Fruit fly (Drosophila melanogaster) whole organism, embryonic: ENCODE results near the gene Ocrl.
A peak's percentile ranks its signal among the peaks of the same experiment; 100 is the strongest.

Source experiments
- Bteb2 ChIP-seq: fragments of 200-800 bp; sonication (Bioruptor generic); optimal IDR thresholded peaks from 2 replicates; lab custom pipeline; 2016; ENCODE audit warnings: missing biosample characterization, missing genetic modification characterization
- CG10462 ChIP-seq: fragments of 200-800 bp; sonication (Bioruptor generic); optimal IDR thresholded peaks from 2 replicates; lab custom pipeline; 2016; ENCODE audit warnings: missing biosample characterization, missing genetic modification characterization
- CG12071 ChIP-seq: fragments of 200-800 bp; sonication (Bioruptor generic); optimal IDR thresholded peaks from 3 replicates; lab custom pipeline; 2018; ENCODE audit warnings: missing biosample characterization, mild to moderate bottlenecking, missing genetic modification characterization
- CG13424 ChIP-seq: fragments of 200-800 bp; sonication (Bioruptor generic); optimal IDR thresholded peaks from 2 replicates; lab custom pipeline; 2019; ENCODE audit warnings: missing biosample characterization, mild to moderate bottlenecking, missing genetic modification characterization, moderate library complexity
- CG13894 ChIP-seq: fragments of 200-800 bp; sonication (Bioruptor generic); optimal IDR thresholded peaks from 3 replicates; lab custom pipeline; 2018; ENCODE audit warnings: missing biosample characterization, mild to moderate bottlenecking, missing genetic modification characterization, moderate library complexity
- CG15479 ChIP-seq: fragments of 200-800 bp; sonication (Bioruptor generic); optimal IDR thresholded peaks from 3 replicates; lab custom pipeline; 2019; ENCODE audit warnings: missing biosample characterization, mild to moderate bottlenecking, missing genetic modification characterization, moderate library complexity
- CG1602 ChIP-seq: fragments of 200-800 bp; sonication (Bioruptor generic); optimal IDR thresholded peaks from 3 replicates; lab custom pipeline; 2016; ENCODE audit warnings: missing biosample characterization, missing genetic modification characterization
- CG17385 ChIP-seq: fragments of 200-800 bp; sonication (Bioruptor generic); optimal IDR thresholded peaks from 3 replicates; lab custom pipeline; 2018; ENCODE audit warnings: missing biosample characterization, mild to moderate bottlenecking, missing genetic modification characterization
- CG18262 ChIP-seq: fragments of 200-800 bp; optimal IDR thresholded peaks from 3 replicates; lab custom pipeline; 2019; ENCODE audit warnings: missing biosample characterization, mild to moderate bottlenecking, missing genetic modification characterization, moderate library complexity
- CG2129 ChIP-seq: fragments of 200-800 bp; sonication (Bioruptor generic); IDR thresholded peaks from 2 replicates; pipeline ENCODE4 v1.3.6; 2022; ENCODE audit warnings: missing biosample characterization, missing genetic modification characterization; ENCODE audit not compliant: partially characterized antibody
- CG33213 ChIP-seq: fragments of 200-800 bp; sonication (Bioruptor generic); optimal IDR thresholded peaks from 3 replicates; lab custom pipeline; 2016; ENCODE audit warnings: missing biosample characterization, missing genetic modification characterization
- CG34224 ChIP-seq: fragments of 200-800 bp; sonication (Bioruptor generic); IDR thresholded peaks from 3 replicates; pipeline ENCODE4 v1.3.6; 2022; ENCODE audit warnings: missing biosample characterization, missing genetic modification characterization; ENCODE audit not compliant: partially characterized antibody
- CG5953 ChIP-seq: fragments of 200-800 bp; sonication (Bioruptor generic); IDR thresholded peaks from 2 replicates; pipeline ENCODE4 v1.3.6; 2022; ENCODE audit warnings: missing biosample characterization, missing genetic modification characterization
- CG6175 ChIP-seq: fragments of 200-800 bp; sonication (Bioruptor generic); IDR thresholded peaks from 3 replicates; pipeline ENCODE4 v1.3.6; 2022; ENCODE audit warnings: missing biosample characterization, missing genetic modification characterization
- CG6689 ChIP-seq: fragments of 200-800 bp; sonication (Bioruptor generic); IDR thresholded peaks from 2 replicates; pipeline ENCODE4 v1.3.6; 2022; ENCODE audit warnings: missing biosample characterization, missing genetic modification characterization
- CG9215 ChIP-seq: fragments of 200-800 bp; sonication (Bioruptor generic); IDR thresholded peaks from 2 replicates; pipeline ENCODE4 v1.3.6; 2022; ENCODE audit warnings: missing biosample characterization, missing genetic modification characterization
- CG9727 ChIP-seq: fragments of 200-800 bp; sonication (Bioruptor generic); optimal IDR thresholded peaks from 3 replicates; lab custom pipeline; 2017; ENCODE audit warnings: missing biosample characterization, mild to moderate bottlenecking, missing genetic modification characterization
- Dad ChIP-seq: fragments of 200-800 bp; sonication (Bioruptor generic); optimal IDR thresholded peaks from 3 replicates; lab custom pipeline; 2016; ENCODE audit warnings: missing biosample characterization, missing genetic modification characterization
- Dip3 ChIP-seq: fragments of 200-800 bp; sonication (Bioruptor generic); optimal IDR thresholded peaks from 3 replicates; lab custom pipeline; 2016; ENCODE audit warnings: missing biosample characterization, missing genetic modification characterization
- Dref ChIP-seq: fragments of 200-800 bp; sonication (Bioruptor generic); IDR thresholded peaks from 2 replicates; pipeline ENCODE4 v1.3.6; 2022; ENCODE audit warnings: missing biosample characterization, missing genetic modification characterization
- Fer1 ChIP-seq: fragments of 200-800 bp; sonication (Bioruptor generic); optimal IDR thresholded peaks from 2 replicates; lab custom pipeline; 2017; ENCODE audit warnings: missing biosample characterization, mild to moderate bottlenecking, missing genetic modification characterization
- HmgD ChIP-seq: fragments of 200-800 bp; sonication (Bioruptor generic); optimal IDR thresholded peaks from 3 replicates; lab custom pipeline; 2016; ENCODE audit warnings: missing biosample characterization, missing genetic modification characterization
- HmgZ ChIP-seq: fragments of 200-800 bp; sonication (Bioruptor generic); optimal IDR thresholded peaks from 2 replicates; lab custom pipeline; 2018; ENCODE audit warnings: missing biosample characterization, mild to moderate bottlenecking, missing genetic modification characterization
- Hmx ChIP-seq: fragments of 200-800 bp; sonication (Bioruptor generic); optimal IDR thresholded peaks from 2 replicates; lab custom pipeline; 2016; ENCODE audit warnings: missing biosample characterization, missing genetic modification characterization
- Kr ChIP-seq: fragments of 200-800 bp; sonication (Bioruptor generic); optimal IDR thresholded peaks from 2 replicates; lab custom pipeline; 2017; ENCODE audit warnings: missing biosample characterization, mild to moderate bottlenecking, missing genetic modification characterization
- Meics ChIP-seq: fragments of 200-800 bp; sonication (Bioruptor generic); optimal IDR thresholded peaks from 2 replicates; lab custom pipeline; 2017; ENCODE audit warnings: missing biosample characterization, mild to moderate bottlenecking, missing genetic modification characterization
- NC2α ChIP-seq: fragments of 200-800 bp; sonication (Bioruptor generic); optimal IDR thresholded peaks from 2 replicates; lab custom pipeline; 2016; ENCODE audit warnings: missing biosample characterization, missing genetic modification characterization
- Oli ChIP-seq: fragments of 200-800 bp; sonication (Bioruptor generic); optimal IDR thresholded peaks from 2 replicates; lab custom pipeline; 2018; ENCODE audit warnings: missing biosample characterization, mild to moderate bottlenecking, missing genetic modification characterization, moderate library complexity
- Rfx ChIP-seq: fragments of 200-800 bp; sonication (Bioruptor generic); IDR thresholded peaks from 2 replicates; pipeline ENCODE4 v1.3.6; 2022; ENCODE audit warnings: missing biosample characterization, missing genetic modification characterization
- Vsx1 ChIP-seq: fragments of 200-800 bp; sonication (Bioruptor generic); optimal IDR thresholded peaks from 2 replicates; lab custom pipeline; 2017; ENCODE audit warnings: missing biosample characterization, mild to moderate bottlenecking, missing genetic modification characterization, missing genetic modification reagents
- ash1 ChIP-seq: fragments of 200-800 bp; sonication (Bioruptor generic); optimal IDR thresholded peaks from 2 replicates; lab custom pipeline; 2018; ENCODE audit warnings: missing biosample characterization, mild to moderate bottlenecking, missing genetic modification characterization
- cas ChIP-seq: fragments of 200-800 bp; sonication (Bioruptor generic); IDR thresholded peaks from 2 replicates; pipeline ENCODE4 v1.3.6; 2022; ENCODE audit warnings: missing biosample characterization, missing genetic modification characterization
- croc ChIP-seq: fragments of 200-800 bp; sonication (Bioruptor generic); conservative IDR thresholded peaks from 3 replicates; pipeline ENCODE4 v1.3.6; 2022; ENCODE audit warnings: missing biosample characterization, missing genetic modification characterization
- gfzf ChIP-seq: fragments of 200-800 bp; sonication (Bioruptor generic); optimal IDR thresholded peaks from 2 replicates; lab custom pipeline; 2016; ENCODE audit warnings: missing biosample characterization, mild to moderate bottlenecking, missing genetic modification characterization, moderate library complexity
- gro ChIP-seq: fragments of 200-800 bp; sonication (Bioruptor generic); optimal IDR thresholded peaks from 2 replicates; lab custom pipeline; 2016; ENCODE audit warnings: missing biosample characterization, missing genetic modification characterization
- jing ChIP-seq: fragments of 200-800 bp; sonication (Bioruptor generic); optimal IDR thresholded peaks from 2 replicates; lab custom pipeline; 2018; ENCODE audit warnings: missing biosample characterization, mild to moderate bottlenecking, missing genetic modification characterization
- klu ChIP-seq: fragments of 200-800 bp; sonication (Bioruptor generic); IDR thresholded peaks from 2 replicates; pipeline ENCODE4 v1.3.6; 2022; ENCODE audit warnings: missing biosample characterization, missing genetic modification characterization
- knrl ChIP-seq: fragments of 200-800 bp; sonication (Bioruptor generic); IDR thresholded peaks from 3 replicates; pipeline ENCODE4 v1.3.6; 2022; ENCODE audit warnings: missing biosample characterization, missing genetic modification characterization; ENCODE audit not compliant: partially characterized antibody
- lilli ChIP-seq: fragments of 200-800 bp; sonication (Bioruptor generic); optimal IDR thresholded peaks from 3 replicates; lab custom pipeline; 2016; ENCODE audit warnings: missing biosample characterization, missing genetic modification characterization
- luna ChIP-seq: fragments of 200-800 bp; sonication (Bioruptor generic); optimal IDR thresholded peaks from 2 replicates; lab custom pipeline; 2016; ENCODE audit warnings: missing biosample characterization, missing genetic modification characterization
- mirr ChIP-seq: fragments of 200-800 bp; sonication (Bioruptor generic); optimal IDR thresholded peaks from 3 replicates; lab custom pipeline; 2018; ENCODE audit warnings: missing biosample characterization, mild to moderate bottlenecking, missing genetic modification characterization
- org-1 ChIP-seq: fragments of 200-800 bp; sonication (Bioruptor generic); optimal IDR thresholded peaks from 2 replicates; lab custom pipeline; 2017; ENCODE audit warnings: missing biosample characterization, missing genetic modification characterization
- pita ChIP-seq: fragments of 200-800 bp; sonication (Bioruptor generic); optimal IDR thresholded peaks from 2 replicates; lab custom pipeline; 2017; ENCODE audit warnings: missing biosample characterization, mild to moderate bottlenecking, missing genetic modification characterization
- pnt ChIP-seq: fragments of 200-800 bp; sonication (Bioruptor generic); optimal IDR thresholded peaks from 3 replicates; lab custom pipeline; 2016; ENCODE audit warnings: missing biosample characterization, missing genetic modification characterization
- pum ChIP-seq: fragments of 200-800 bp; sonication (Bioruptor generic); optimal IDR thresholded peaks from 2 replicates; lab custom pipeline; 2016; ENCODE audit warnings: missing biosample characterization, missing genetic modification characterization
- run ChIP-seq: fragments of 200-800 bp; sonication (Bioruptor generic); optimal IDR thresholded peaks from 3 replicates; lab custom pipeline; 2018; ENCODE audit warnings: missing biosample characterization, mild to moderate bottlenecking, missing genetic modification characterization
- slbo ChIP-seq: fragments of 200-800 bp; sonication (Bioruptor generic); IDR thresholded peaks from 2 replicates; pipeline ENCODE4 v1.3.6; 2022; ENCODE audit warnings: missing biosample characterization, missing genetic modification characterization
- stc ChIP-seq: fragments of 200-800 bp; sonication (Bioruptor generic); IDR thresholded peaks from 2 replicates; pipeline ENCODE4 v1.3.6; 2022; ENCODE audit warnings: missing biosample characterization, missing genetic modification characterization
- vfl ChIP-seq: fragments of 200-800 bp; sonication (Bioruptor generic); optimal IDR thresholded peaks from 2 replicates; lab custom pipeline; 2016; ENCODE audit warnings: missing biosample characterization, missing genetic modification characterization

Ocrl gene

DNA sequence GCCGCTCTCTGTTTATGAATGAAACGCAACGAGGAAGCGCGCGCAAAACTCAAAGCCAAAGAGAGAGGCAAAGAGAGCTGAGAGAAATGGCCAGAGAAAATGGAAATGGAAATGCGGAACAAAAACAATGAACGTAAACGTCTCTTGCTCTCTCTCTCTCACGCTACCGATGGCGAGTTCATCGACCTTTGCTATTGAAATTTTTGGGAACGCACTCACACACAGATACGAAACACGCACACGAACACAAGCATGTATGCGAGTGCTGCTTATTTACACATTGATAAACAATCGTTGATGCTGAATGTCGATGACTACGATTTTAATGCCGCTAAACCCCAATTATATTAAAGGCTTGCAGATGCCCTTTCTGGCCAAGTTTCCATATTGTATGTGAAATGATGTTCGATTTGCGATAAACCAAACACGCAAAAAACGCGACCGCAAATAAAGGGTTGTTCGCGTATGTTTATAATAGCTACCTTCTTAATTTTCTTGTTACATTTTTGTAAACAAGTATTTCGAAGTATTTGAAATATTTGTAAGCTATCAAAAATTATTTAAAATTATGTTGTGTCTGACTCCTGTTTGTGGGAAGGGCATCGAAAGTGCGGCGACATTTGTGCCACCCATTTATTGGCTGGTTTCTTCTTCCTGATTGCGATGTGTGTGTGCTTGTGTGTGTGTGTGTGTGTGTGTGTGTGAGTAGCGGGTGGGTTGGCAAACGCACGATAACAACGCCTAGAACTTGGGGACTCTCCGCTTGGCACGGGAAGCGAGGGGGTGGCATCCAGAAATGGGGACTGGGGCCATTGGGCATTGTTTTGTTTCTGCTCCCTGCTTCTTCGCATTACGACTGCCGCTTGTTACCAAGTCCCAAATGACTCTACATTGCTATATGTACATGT is 20.8 kb downstream of the Ocrl start (continued):
- TF ChIP-seq pnt (GFP tag; lab: Kevin White, UChicago) (peak; percentile 61), Hmx (GFP tag; lab: Kevin White, UChicago) (peak; percentile 48), CG10462 (GFP tag; lab: Kevin White, UChicago) (peak; percentile 6), pita (no peak), slbo (peak; percentile 64), Dad (GFP tag; lab: Kevin White, UChicago) (peak; percentile 45), gfzf (GFP tag; lab: Kevin White, UChicago) (no peak), cas (no peak), CG18262 (tag; lab: Kevin White, UChicago) (peak; percentile 86), run (tag; lab: Kevin White, UChicago) (peak; percentile 69), Oli (tag; lab: Kevin White, UChicago) (peak; percentile 85), Meics (GFP tag; lab: Kevin White, UChicago) (peak; percentile 66), CG12071 (GFP tag; lab: Kevin White, UChicago) (peak; percentile 2), CG9215 (peak; percentile 35; the same call in 1 of the 2 replicates), luna (GFP tag; lab: Kevin White, UChicago) (no peak), CG6175 (no peak), CG9727 (peak; percentile 72), Bteb2 (GFP tag; lab: Kevin White, UChicago) (peak; percentile 52), CG33213 (peak; percentile 41), Dref (GFP tag; lab: Robert Waterston, UW) (no peak), Dip3 (GFP tag; lab: Kevin White, UChicago) (peak; percentile 79), croc (peak; percentile 47; the same call in 2 of the 3 replicates), HmgD (GFP tag; lab: Kevin White, UChicago) (no peak), knrl (no peak), CG15479 (GFP tag; lab: Kevin White, UChicago) (no peak), gro (peak; percentile 76), HmgZ (tag; lab: Kevin White, UChicago) (peak; percentile 73), CG13894 (tag; lab: Kevin White, UChicago) (no peak), pum (GFP tag; lab: Kevin White, UChicago) (peak; percentile 60), CG1602 (GFP tag; lab: Kevin White, UChicago) (peak; percentile 66), NC2α (GFP tag; lab: Kevin White, UChicago) (peak; percentile 45), CG17385 (GFP tag; lab: Kevin White, UChicago) (peak; percentile 74), lilli (GFP tag; lab: Kevin White, UChicago) (peak; percentile 76), stc (GFP tag; lab: Robert Waterston, UW) (peak; percentile 37; the same call in 1 of the 2 replicates), Fer1 (GFP tag; lab: Kevin White, UChicago) (peak; percentile 62), klu (peak; percentile 44; the same call in 1 of the 2 replicates), org-1 (GFP tag; lab: Kevin White, UChicago) (peak; percentile 72), Kr (GFP tag; lab: Kevin White, UChicago) (peak; percentile 29), jing (GFP tag; lab: Kevin White, UChicago) (peak; percentile 57), CG34224 (no peak), CG6689 (peak; percentile 46), mirr (GFP tag; lab: Kevin White, UChicago) (no peak), CG2129 (no peak), ash1 (no peak), vfl (GFP tag; lab: Kevin White, UChicago) (no peak), Vsx1 (GFP tag; lab: Kevin White, UChicago) (peak; percentile 75), CG13424 (tag; lab: Kevin White, UChicago) (peak; percentile 77), CG5953 (GFP tag; lab: Robert Waterston, UW) (no peak), Rfx (peak; percentile 40; the same call in 1 of the 2 replicates)
